Fruit fly (Drosophila melanogaster) whole organism, prepupa: ENCODE results near the gene CG7988.
A peak's percentile ranks its signal among the peaks of the same experiment; 100 is the strongest.

Experiments used
- Blimp-1 ChIP-seq: fragments of 200-800 bp; sonication (Bioruptor generic); optimal IDR thresholded peaks from 3 replicates; lab custom pipeline; 2017; ENCODE audit warnings: missing biosample characterization, missing genetic modification characterization, mild to moderate bottlenecking, moderate library complexity, missing genetic modification reagents
- CG10631 ChIP-seq: fragments of 200-800 bp; sonication (Bioruptor generic); optimal IDR thresholded peaks from 2 replicates; lab custom pipeline; 2016; ENCODE audit warnings: missing biosample characterization, missing genetic modification characterization
- CG10669 ChIP-seq: fragments of 200-800 bp; sonication (Bioruptor generic); optimal IDR thresholded peaks from 3 replicates; lab custom pipeline; 2018; ENCODE audit warnings: missing biosample characterization, mild to moderate bottlenecking, missing genetic modification characterization, moderate library complexity
- CG11762 ChIP-seq: fragments of 200-800 bp; sonication (Bioruptor generic); optimal IDR thresholded peaks from 3 replicates; lab custom pipeline; 2016; ENCODE audit warnings: missing biosample characterization, missing genetic modification characterization; ENCODE audit not compliant: insufficient read depth
- CG11902 ChIP-seq: fragments of 200-800 bp; sonication (Bioruptor generic); optimal IDR thresholded peaks from 3 replicates; lab custom pipeline; 2016; ENCODE audit warnings: missing biosample characterization, missing genetic modification characterization
- CG16779 ChIP-seq: fragments of 200-800 bp; sonication (Bioruptor generic); optimal IDR thresholded peaks from 3 replicates; lab custom pipeline; 2017; ENCODE audit warnings: missing biosample characterization, mild to moderate bottlenecking, missing genetic modification characterization
- CG3032 ChIP-seq: fragments of 200-800 bp; optimal IDR thresholded peaks from 2 replicates; lab custom pipeline; 2019; ENCODE audit warnings: missing biosample characterization, mild to moderate bottlenecking, missing genetic modification characterization, moderate library complexity
- CG31627 ChIP-seq: fragments of 200-800 bp; sonication (Bioruptor generic); optimal IDR thresholded peaks from 3 replicates; lab custom pipeline; 2016; ENCODE audit warnings: missing biosample characterization, missing genetic modification characterization
- CG32006 ChIP-seq: fragments of 200-800 bp; sonication (Bioruptor generic); optimal IDR thresholded peaks from 3 replicates; lab custom pipeline; 2017; ENCODE audit warnings: missing biosample characterization, mild to moderate bottlenecking, missing genetic modification characterization
- CG34406 ChIP-seq: fragments of 200-800 bp; sonication (Bioruptor generic); optimal IDR thresholded peaks from 3 replicates; lab custom pipeline; 2016; ENCODE audit warnings: missing biosample characterization, missing genetic modification characterization
- CG3919 ChIP-seq: fragments of 200-800 bp; sonication (Bioruptor generic); optimal IDR thresholded peaks from 3 replicates; lab custom pipeline; 2016; ENCODE audit warnings: missing biosample characterization, missing genetic modification characterization
- CG6163 ChIP-seq: fragments of 200-800 bp; sonication (Bioruptor generic); IDR thresholded peaks from 3 replicates; pipeline ENCODE4 v1.3.6; 2022; ENCODE audit warnings: missing biosample characterization, missing genetic modification characterization
- CG6276 ChIP-seq: fragments of 200-800 bp; sonication (Bioruptor generic); optimal IDR thresholded peaks from 2 replicates; lab custom pipeline; 2017; ENCODE audit warnings: missing biosample characterization, mild to moderate bottlenecking, missing genetic modification characterization
- CG6792 ChIP-seq: fragments of 200-800 bp; sonication (Bioruptor generic); optimal IDR thresholded peaks from 3 replicates; lab custom pipeline; 2016; ENCODE audit warnings: missing biosample characterization, missing genetic modification characterization
- CG6808 ChIP-seq: fragments of 200-800 bp; sonication (Bioruptor generic); optimal IDR thresholded peaks from 3 replicates; lab custom pipeline; 2017; ENCODE audit warnings: missing biosample characterization, missing genetic modification characterization, mild to moderate bottlenecking, moderate library complexity, missing genetic modification reagents
- CG6854 ChIP-seq: fragments of 200-800 bp; sonication (Bioruptor generic); optimal IDR thresholded peaks from 2 replicates; lab custom pipeline; 2017; ENCODE audit warnings: missing biosample characterization, mild to moderate bottlenecking, missing genetic modification characterization
- CG8119 ChIP-seq: fragments of 200-800 bp; sonication (Bioruptor generic); IDR thresholded peaks from 3 replicates; pipeline ENCODE4 v1.3.6; 2022; ENCODE audit warnings: missing biosample characterization, missing genetic modification characterization
- CG8319 ChIP-seq: fragments of 200-800 bp; sonication (Bioruptor generic); optimal IDR thresholded peaks from 3 replicates; lab custom pipeline; 2016; ENCODE audit warnings: missing biosample characterization, missing genetic modification characterization
- CG8632 ChIP-seq: fragments of 200-800 bp; sonication (Bioruptor generic); optimal IDR thresholded peaks from 3 replicates; lab custom pipeline; 2016; ENCODE audit warnings: missing biosample characterization, missing genetic modification characterization
- Eip78C ChIP-seq: fragments of 200-800 bp; sonication (Bioruptor generic); peaks from one replicate; lab custom pipeline; 2016; ENCODE audit warnings: missing biosample characterization, missing genetic modification characterization
- Ets21C ChIP-seq: fragments of 200-800 bp; sonication (Bioruptor generic); optimal IDR thresholded peaks from 3 replicates; lab custom pipeline; 2016; ENCODE audit warnings: missing biosample characterization, missing genetic modification characterization
- Ets96B ChIP-seq: fragments of 200-800 bp; optimal IDR thresholded peaks from 2 replicates; lab custom pipeline; 2019; ENCODE audit warnings: missing biosample characterization, mild to moderate bottlenecking, missing genetic modification characterization, moderate library complexity
- Hr39 ChIP-seq: fragments of 200-800 bp; sonication (Bioruptor generic); optimal IDR thresholded peaks from 2 replicates; lab custom pipeline; 2016; ENCODE audit warnings: missing biosample characterization, missing genetic modification characterization
- Hr4 ChIP-seq: fragments of 200-800 bp; sonication (Bioruptor generic); optimal IDR thresholded peaks from 3 replicates; lab custom pipeline; 2016; ENCODE audit warnings: missing biosample characterization, missing genetic modification characterization
- Met ChIP-seq: fragments of 200-800 bp; sonication (Bioruptor generic); optimal IDR thresholded peaks from 3 replicates; lab custom pipeline; 2016; ENCODE audit warnings: missing biosample characterization, missing genetic modification characterization
- OdsH ChIP-seq: fragments of 200-800 bp; sonication (Bioruptor generic); optimal IDR thresholded peaks from 3 replicates; lab custom pipeline; 2016; ENCODE audit warnings: missing biosample characterization, missing genetic modification characterization
- Smox ChIP-seq: fragments of 200-800 bp; sonication (Bioruptor generic); optimal IDR thresholded peaks from 3 replicates; lab custom pipeline; 2016; ENCODE audit warnings: missing biosample characterization, missing genetic modification characterization
- Sox14 ChIP-seq: fragments of 200-800 bp; sonication (Bioruptor generic); optimal IDR thresholded peaks from 3 replicates; lab custom pipeline; 2016; ENCODE audit warnings: missing biosample characterization, missing genetic modification characterization
- Sox15 ChIP-seq: fragments of 200-800 bp; sonication (Bioruptor generic); optimal IDR thresholded peaks from 3 replicates; lab custom pipeline; 2016; ENCODE audit warnings: missing biosample characterization, missing genetic modification characterization
- achi ChIP-seq: fragments of 200-800 bp; sonication (Bioruptor generic); optimal IDR thresholded peaks from 3 replicates; lab custom pipeline; 2016; ENCODE audit warnings: missing biosample characterization, missing genetic modification characterization
- acj6 ChIP-seq: fragments of 200-800 bp; sonication (Bioruptor generic); optimal IDR thresholded peaks from 3 replicates; lab custom pipeline; 2016; ENCODE audit warnings: missing biosample characterization, missing genetic modification characterization
- cyc ChIP-seq: fragments of 200-800 bp; sonication (Bioruptor generic); optimal IDR thresholded peaks from 3 replicates; lab custom pipeline; 2016; ENCODE audit warnings: missing biosample characterization, missing genetic modification characterization
- dsx ChIP-seq: fragments of 200-800 bp; optimal IDR thresholded peaks from 3 replicates; lab custom pipeline; 2019; ENCODE audit warnings: missing biosample characterization, mild to moderate bottlenecking, missing genetic modification characterization, moderate library complexity; ENCODE audit not compliant: poor library complexity, severe bottlenecking
- esn ChIP-seq: fragments of 200-800 bp; sonication (Bioruptor generic); optimal IDR thresholded peaks from 2 replicates; lab custom pipeline; 2016; ENCODE audit warnings: missing biosample characterization, mild to moderate bottlenecking, missing genetic modification characterization, moderate library complexity
- fd85E ChIP-seq: fragments of 200-800 bp; sonication (Bioruptor generic); optimal IDR thresholded peaks from 3 replicates; lab custom pipeline; 2016; ENCODE audit warnings: missing biosample characterization, missing genetic modification characterization
- fkh ChIP-seq: fragments of 200-800 bp; sonication (Bioruptor generic); optimal IDR thresholded peaks from 3 replicates; lab custom pipeline; 2017; ENCODE audit warnings: missing biosample characterization, mild to moderate bottlenecking, missing genetic modification characterization, moderate library complexity
- lz ChIP-seq: fragments of 200-800 bp; sonication (Bioruptor generic); optimal IDR thresholded peaks from 3 replicates; lab custom pipeline; 2016; ENCODE audit warnings: missing biosample characterization, missing genetic modification characterization
- net ChIP-seq: fragments of 200-800 bp; sonication (Bioruptor generic); optimal IDR thresholded peaks from 3 replicates; lab custom pipeline; 2016; ENCODE audit warnings: missing biosample characterization, missing genetic modification characterization
- ss ChIP-seq, 2 experiments: fragments of 200-800 bp; sonication (Bioruptor generic); optimal IDR thresholded peaks; 2 replicates in 1 of 2; 3 replicates in 1 of 2; lab custom pipeline; 2017 to 2018; ENCODE audit warnings: mild to moderate bottlenecking in 2 of 2, missing biosample characterization in 2 of 2, missing genetic modification characterization in 2 of 2, moderate library complexity in 1 of 2
- svp ChIP-seq: fragments of 200-800 bp; sonication (Bioruptor generic); peaks from one replicate; lab custom pipeline; 2016; ENCODE audit warnings: missing biosample characterization, missing genetic modification characterization
- topi ChIP-seq: fragments of 200-800 bp; sonication (Bioruptor generic); optimal IDR thresholded peaks from 3 replicates; lab custom pipeline; 2016; ENCODE audit warnings: missing biosample characterization, missing genetic modification characterization
- vri ChIP-seq: fragments of 200-800 bp; sonication (Bioruptor generic); optimal IDR thresholded peaks from 3 replicates; lab custom pipeline; 2016; ENCODE audit warnings: missing biosample characterization, mild to moderate bottlenecking, missing genetic modification characterization

Gene CG7988

DNA sequence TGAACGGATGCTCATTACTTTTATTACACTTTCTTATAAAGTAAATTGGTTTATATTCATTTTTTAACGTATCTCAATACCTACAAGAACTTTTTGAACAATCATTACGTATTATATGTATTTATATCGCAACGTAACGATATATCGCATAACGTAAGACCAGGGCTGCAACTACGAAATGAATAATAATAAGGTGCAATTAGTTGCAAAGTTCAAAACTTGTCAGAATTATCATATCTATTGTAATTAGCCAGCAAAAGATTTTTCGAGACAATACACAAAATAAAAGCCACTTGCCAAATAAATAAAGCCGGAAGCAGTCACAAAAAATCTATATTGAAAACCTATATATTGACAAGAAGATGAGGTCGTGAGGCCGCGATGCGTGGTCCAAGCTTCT, 5.0 kb upstream of the CG7988 start (continued):
- peak; percentile 43 for TF ChIP-seq Ets21C (GFP tag; lab: Kevin White, UChicago)
- TF ChIP-seq Sox14 = peak; percentile 32
- TF ChIP-seq fkh (GFP tag; lab: Kevin White, UChicago) = no peak
- no peak for TF ChIP-seq CG3919 (GFP tag; lab: Kevin White, UChicago)
- TF ChIP-seq cyc (GFP tag; lab: Kevin White, UChicago) = peak; percentile 50
- TF ChIP-seq CG31627 (GFP tag; lab: Kevin White, UChicago) = peak; percentile 58
- peak; percentile 43 for TF ChIP-seq topi (GFP tag; lab: Kevin White, UChicago)

DNA sequence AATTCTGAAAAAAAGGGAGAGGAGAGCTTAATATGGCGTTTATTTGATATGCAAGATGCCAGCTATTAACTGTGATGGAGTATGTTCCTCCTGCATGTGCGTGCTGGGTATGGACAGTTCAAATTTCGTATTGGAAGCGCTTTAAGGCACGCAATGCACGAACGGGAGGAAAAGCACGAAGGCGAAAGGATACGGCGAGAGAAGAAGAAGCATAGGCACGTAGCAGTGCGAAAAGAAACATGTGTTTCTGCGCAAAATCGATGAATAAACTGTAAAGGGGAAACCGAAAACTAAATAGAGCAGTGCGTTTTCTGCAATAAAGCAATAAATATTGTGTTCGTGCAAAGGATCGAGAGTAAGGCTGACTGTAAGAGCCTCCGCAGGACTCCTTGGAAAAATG, 4.4 kb upstream of the CG7988 start, which contains the start of gene CG14314:
Gene CG14314 (plus strand): TSS at position 243 of the 400 bp plus-strand sequence.
- TF ChIP-seq CG10669 (no peak), fkh (GFP tag; lab: Kevin White, UChicago) (no peak), Hr39 (GFP tag; lab: Kevin White, UChicago) (no peak), CG8632 (GFP tag; lab: Kevin White, UChicago) (no peak), topi (GFP tag; lab: Kevin White, UChicago) (no peak), Hr4 (no peak), dsx (GFP tag; lab: Kevin White, UChicago) (no peak), fd85E (GFP tag; lab: Kevin White, UChicago) (no peak), Eip78C (GFP tag; lab: Kevin White, UChicago) (no peak), OdsH (GFP tag; lab: Kevin White, UChicago) (no peak), CG32006 (GFP tag; lab: Kevin White, UChicago) (no peak), CG16779 (tag; lab: Kevin White, UChicago) (no peak), vri (GFP tag; lab: Kevin White, UChicago) (no peak)

DNA sequence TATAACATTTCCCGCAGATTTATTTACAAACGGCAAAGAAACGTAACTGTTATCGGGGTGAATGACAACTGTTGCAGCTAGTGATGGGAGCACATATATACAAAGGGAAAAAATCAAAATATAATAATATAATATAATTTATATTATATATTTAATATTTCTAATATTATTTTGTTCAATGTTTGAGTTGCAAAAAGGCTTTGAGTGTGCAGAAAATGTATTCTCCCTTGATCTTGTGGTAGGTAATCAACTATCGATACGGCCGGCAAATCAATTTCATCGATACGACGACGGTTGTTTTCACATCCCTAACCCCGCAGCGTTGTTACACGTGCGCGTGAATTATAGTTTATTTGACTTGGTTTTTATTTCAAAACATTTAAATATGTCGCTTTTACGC, 3.1 kb downstream of the CG7988 start, which contains the start of the genes mTerf5 and Non3:
Gene mTerf5 (minus strand): TSS at position 249 of the 400 bp plus-strand sequence.
Gene Non3 (plus strand): TSS at position 289 of the 400 bp plus-strand sequence.
- TF ChIP-seq CG6276 = no peak
- peak; percentile 46 for TF ChIP-seq CG11762 (GFP tag; lab: Kevin White, UChicago)
- peak; percentile 65 for TF ChIP-seq esn (GFP tag; lab: Kevin White, UChicago)
- TF ChIP-seq svp (GFP tag; lab: Kevin White, UChicago) = peak; percentile 73
- peak; percentile 21 for TF ChIP-seq net (GFP tag; lab: Kevin White, UChicago)
- TF ChIP-seq OdsH (GFP tag; lab: Kevin White, UChicago) = peak; percentile 63
- TF ChIP-seq Smox (GFP tag; lab: Kevin White, UChicago) = no peak
- TF ChIP-seq CG31627 (GFP tag; lab: Kevin White, UChicago) = peak; percentile 42
- peak; percentile 32 for TF ChIP-seq CG8319 (GFP tag; lab: Kevin White, UChicago)
- TF ChIP-seq CG10631 (GFP tag; lab: Kevin White, UChicago) = peak; percentile 65
- 0 out of 3 replicates have a peak, but pooled peaks have one; percentile 19 for TF ChIP-seq CG8119
- peak; percentile 55 for TF ChIP-seq dsx (GFP tag; lab: Kevin White, UChicago)
- peak; percentile 53 for TF ChIP-seq CG3919 (GFP tag; lab: Kevin White, UChicago)
- TF ChIP-seq CG6792 (GFP tag; lab: Kevin White, UChicago) = peak; percentile 33
- peak; percentile 30 for TF ChIP-seq cyc (GFP tag; lab: Kevin White, UChicago)
- peak; percentile 15 for TF ChIP-seq CG11902
- TF ChIP-seq Met = no peak
- no peak for TF ChIP-seq CG6163 (GFP tag; lab: Robert Waterston, UW)
- TF ChIP-seq CG32006 (GFP tag; lab: Kevin White, UChicago) = no peak
- peak; percentile 65 for TF ChIP-seq CG3032
- peak; percentile 58 for TF ChIP-seq Ets96B (tag; lab: Kevin White, UChicago)
- peak in 1 of 2 experiments; percentile 14 for TF ChIP-seq ss (GFP tag; optimal IDR thresholded peaks at IDR 0.05; lab: Kevin White, UChicago)
- TF ChIP-seq acj6 (GFP tag; lab: Kevin White, UChicago) = peak; percentile 44
- no peak for TF ChIP-seq Hr4
- TF ChIP-seq achi = peak; percentile 66
- TF ChIP-seq Eip78C (GFP tag; lab: Kevin White, UChicago) = peak; percentile 73
- peak; percentile 65 for TF ChIP-seq CG8632 (GFP tag; lab: Kevin White, UChicago)
- TF ChIP-seq Blimp-1 (GFP tag; lab: Kevin White, UChicago) = no peak
- TF ChIP-seq Ets21C (GFP tag; lab: Kevin White, UChicago) = peak; percentile 2
- TF ChIP-seq CG6854 (GFP tag; lab: Kevin White, UChicago) = peak; percentile 6
- TF ChIP-seq lz (GFP tag; lab: Kevin White, UChicago) = peak; percentile 41
- TF ChIP-seq vri (GFP tag; lab: Kevin White, UChicago) = peak; percentile 32
- TF ChIP-seq Hr39 (GFP tag; lab: Kevin White, UChicago) = no peak
- TF ChIP-seq fkh (GFP tag; lab: Kevin White, UChicago) = peak; percentile 64
- TF ChIP-seq CG6808 = no peak
- TF ChIP-seq fd85E (GFP tag; lab: Kevin White, UChicago) = no peak
- TF ChIP-seq Sox14 = peak; percentile 33
- peak; percentile 68 for TF ChIP-seq CG34406 (GFP tag; lab: Kevin White, UChicago)
- peak; percentile 13 for TF ChIP-seq Sox15
- peak; percentile 31 for TF ChIP-seq topi (GFP tag; lab: Kevin White, UChicago)
